Worm (Caenorhabditis elegans): Measurements from ENCODE around the gene vha-6.

vha-6 gene

DNA sequence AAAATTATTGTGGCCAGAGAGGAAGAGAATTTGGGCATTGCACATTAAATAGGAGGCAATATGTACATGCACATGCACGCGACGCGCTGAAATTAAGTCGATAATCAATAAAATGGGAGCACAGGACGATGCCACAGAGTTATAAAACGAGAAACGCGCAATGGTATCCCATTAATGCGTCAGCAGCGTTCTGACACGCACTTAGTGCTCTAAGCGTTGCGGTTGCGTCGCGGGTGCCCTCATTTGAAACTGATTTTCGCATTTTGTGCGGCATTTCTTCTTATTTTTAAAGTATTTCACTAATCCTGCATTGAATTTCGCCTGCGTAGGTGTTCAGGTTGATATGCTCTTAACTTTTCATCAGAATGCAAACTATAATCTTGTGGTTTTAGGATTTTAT lies 14.8 kb upstream of the vha-6 start, which contains the start of gene rsp-1 (continued):
- TF ChIP-seq cey-2 (tag; optimal IDR thresholded peaks at IDR 0.05; ENCODE audit: borderline replicate concordance, insufficient read depth) (no peak), ctbp-1 (GFP tag; IDR thresholded peaks at IDR 0.05) (peak; percentile 61; the same call in 1 of the 2 replicates), daf-19 (GFP tag; conservative IDR thresholded peaks at IDR 0.05) (peak; percentile 81), mdt-29 (GFP tag; IDR thresholded peaks at IDR 0.05) (0 out of 2 replicates have a peak, but pooled peaks have one; percentile 11), tra-1 (GFP tag; IDR thresholded peaks at IDR 0.05) (peak; percentile 81), php-3 (GFP tag; IDR thresholded peaks at IDR 0.05) (peak; percentile 76), aly-2 (tag; optimal IDR thresholded peaks at IDR 0.05) (no peak), zfp-3 (GFP tag; conservative IDR thresholded peaks at IDR 0.05) (peak; percentile 79; the same call in 1 of the 2 replicates), egl-43 (GFP tag; IDR thresholded peaks at IDR 0.05) (peak; percentile 73; the same call in 1 of the 2 replicates), ceh-44 (GFP tag; IDR thresholded peaks at IDR 0.05) (peak; percentile 62; the same call in 1 of the 2 replicates), nhr-42 (GFP tag; IDR thresholded peaks at IDR 0.05) (peak; percentile 89), jun-1 (tag; optimal IDR thresholded peaks at IDR 0.05) (peak; percentile 72), unc-62 (GFP tag; optimal IDR thresholded peaks at IDR 0.05 in 1 of 2) (peak in 1 of 2 experiments; percentile 99), unc-62 (tag; optimal IDR thresholded peaks at IDR 0.05) (no peak), ceh-20 (GFP tag; IDR thresholded peaks at IDR 0.05) (peak; percentile 76), rbr-2 (tag; optimal IDR thresholded peaks at IDR 0.05) (peak; percentile 94), lin-38 (GFP tag; IDR thresholded peaks at IDR 0.05) (peak; percentile 89), pqm-1 (tag; optimal IDR thresholded peaks at IDR 0.05) (peak; percentile 41), vab-7 (GFP tag; IDR thresholded peaks at IDR 0.05) (peak; percentile 46; the same call in 1 of the 2 replicates), dmd-9 (GFP tag; IDR thresholded peaks at IDR 0.05) (peak; percentile 83)

- TF ChIP-seq ama-1 (optimal IDR thresholded peaks at IDR 0.05) (no peak), ctbp-1 (GFP tag; IDR thresholded peaks at IDR 0.05) (no peak), nhr-48 (tag; optimal IDR thresholded peaks at IDR 0.05) (no peak), unc-62 (GFP tag; optimal IDR thresholded peaks at IDR 0.05 in 1 of 2) (peak in 1 of 2 experiments; percentile 28), unc-62 (tag; optimal IDR thresholded peaks at IDR 0.05) (no peak), mxl-3 (GFP tag; optimal IDR thresholded peaks at IDR 0.05) (no peak), zip-11 (GFP tag; IDR thresholded peaks at IDR 0.05) (no peak), Y75B8A.6 (GFP tag; IDR thresholded peaks at IDR 0.05) (no peak), dpl-1 (GFP tag; optimal IDR thresholded peaks at IDR 0.05) (no peak), F49E8.2 (tag; optimal IDR thresholded peaks at IDR 0.05; ENCODE audit: borderline replicate concordance) (no peak), egl-43 (GFP tag; IDR thresholded peaks at IDR 0.05) (0 out of 2 replicates have a peak, but pooled peaks have one; percentile 5), spr-1 (tag; optimal IDR thresholded peaks at IDR 0.05) (no peak), cey-2 (tag; optimal IDR thresholded peaks at IDR 0.05; ENCODE audit: borderline replicate concordance, insufficient read depth) (no peak), aha-1 (tag) (peak; percentile 93), Y5F2A.4 (GFP tag; optimal IDR thresholded peaks at IDR 0.05) (no peak), lsy-2 (tag; optimal IDR thresholded peaks at IDR 0.05) (no peak), madf-9 (GFP tag; conservative IDR thresholded peaks at IDR 0.05) (no peak), daf-8 (GFP tag; IDR thresholded peaks at IDR 0.05) (no peak)
These were observed 14.3 kb upstream of the vha-6 start, which contains the start of gene rsp-2 for ce11 chrII:11452498-11453005. TSS of gene rsp-2 (minus strand) at chrII:11452955.

DNA sequence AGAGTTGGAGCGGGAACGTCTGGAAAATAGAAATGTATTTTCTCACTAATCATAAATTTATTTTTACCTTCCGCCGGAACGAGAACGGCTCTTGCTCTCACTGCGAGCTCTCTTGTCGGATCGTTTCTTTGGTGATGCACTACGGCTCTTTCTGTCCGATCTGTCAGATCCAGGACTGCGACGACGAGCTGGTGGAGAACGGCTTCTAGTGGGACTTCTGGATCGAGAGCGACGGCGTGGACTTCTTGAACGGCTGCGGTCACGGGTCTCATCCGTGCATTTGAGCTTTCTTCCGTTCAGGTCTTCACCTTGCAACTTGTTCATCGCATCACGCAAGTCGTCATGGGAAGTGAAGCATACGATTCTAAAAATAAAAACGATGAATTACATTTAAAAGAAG lies 13.5 kb upstream of the vha-6 start:
- TF ChIP-seq egl-43 (GFP tag; IDR thresholded peaks at IDR 0.05) (0 out of 2 replicates have a peak, but pooled peaks have one; percentile 43), lin-29 (GFP tag; IDR thresholded peaks at IDR 0.05) (no peak), set-16 (GFP tag; IDR thresholded peaks at IDR 0.05) (peak; percentile 74), nhr-10 (tag; optimal IDR thresholded peaks at IDR 0.05) (no peak)

Measured in whole organism, L4 larva.